Worm (Caenorhabditis elegans) whole organism, mixed stage, embryonic: ENCODE data around the gene set-3.
A peak's percentile ranks its signal among the peaks of the same experiment; 100 is the strongest.

ENCODE experiments used
- M03D4.4 ChIP-seq: sonication (generic microtip); optimal IDR thresholded peaks from 2 replicates; lab custom pipeline; 2017; ENCODE audit warnings: mild to moderate bottlenecking, missing genetic modification characterization, missing compliant biosample characterization
- bed-3 ChIP-seq: fragments of 200-800 bp; sonication (Bioruptor generic); optimal IDR thresholded peaks from 3 replicates; lab custom pipeline; 2018; ENCODE audit warnings: mild to moderate bottlenecking, missing genetic modification characterization, moderate library complexity, missing compliant biosample characterization
- blmp-1 ChIP-seq: fragments of 150-350 bp; optimal IDR thresholded peaks from 2 replicates; lab custom pipeline; 2014; ENCODE audit warnings: missing biosample characterization, missing genetic modification characterization
- ceh-39 ChIP-seq: fragments of 150-350 bp; optimal IDR thresholded peaks from 2 replicates; lab custom pipeline; 2014; ENCODE audit warnings: missing biosample characterization, missing genetic modification characterization
- ceh-43 ChIP-seq: fragments of 200-800 bp; sonication (Bioruptor generic); optimal IDR thresholded peaks from 2 replicates; lab custom pipeline; 2018; ENCODE audit warnings: mild to moderate bottlenecking, missing genetic modification characterization, moderate library complexity, missing compliant biosample characterization
- cnd-1 ChIP-seq: fragments of 200-800 bp; sonication (Bioruptor generic); optimal IDR thresholded peaks from 2 replicates; lab custom pipeline; 2018; ENCODE audit warnings: mild to moderate bottlenecking, missing genetic modification characterization, missing compliant biosample characterization
- drap-1 ChIP-seq: fragments of 200-800 bp; sonication (Bioruptor generic); optimal IDR thresholded peaks from 3 replicates; lab custom pipeline; 2018; ENCODE audit warnings: mild to moderate bottlenecking, missing genetic modification characterization, missing compliant biosample characterization
- elt-3 ChIP-seq: fragments of 150-350 bp; optimal IDR thresholded peaks from 2 replicates; lab custom pipeline; 2014; ENCODE audit warnings: missing biosample characterization, missing genetic modification characterization
- flh-1 ChIP-seq: fragments of 200-800 bp; sonication (Bioruptor generic); optimal IDR thresholded peaks from 2 replicates; lab custom pipeline; 2018; ENCODE audit warnings: mild to moderate bottlenecking, missing genetic modification characterization, moderate library complexity, missing compliant biosample characterization
- ham-2 ChIP-seq: fragments of 200-800 bp; sonication (Bioruptor generic); optimal IDR thresholded peaks from 2 replicates; lab custom pipeline; 2018; ENCODE audit warnings: mild to moderate bottlenecking, missing genetic modification characterization, missing compliant biosample characterization
- hlh-1 ChIP-seq: fragments of 150-350 bp; optimal IDR thresholded peaks from 2 replicates; lab custom pipeline; 2014; ENCODE audit warnings: missing biosample characterization, missing genetic modification reagents, missing genetic modification characterization
- lin-32 ChIP-seq: fragments of 200-800 bp; sonication (Bioruptor generic); optimal IDR thresholded peaks from 2 replicates; lab custom pipeline; 2018; ENCODE audit warnings: mild to moderate bottlenecking, missing genetic modification characterization, missing compliant biosample characterization
- lsy-2 ChIP-seq: fragments of 150-350 bp; optimal IDR thresholded peaks from 2 replicates; lab custom pipeline; 2014; ENCODE audit warnings: missing biosample characterization, missing genetic modification characterization
- mab-5 ChIP-seq: fragments of 150-350 bp; optimal IDR thresholded peaks from 2 replicates; lab custom pipeline; 2014; ENCODE audit warnings: missing biosample characterization, missing genetic modification characterization
- mep-1 ChIP-seq: fragments of 150-350 bp; optimal IDR thresholded peaks from 2 replicates; lab custom pipeline; 2017; ENCODE audit warnings: missing biosample characterization, missing genetic modification reagents, missing genetic modification characterization, inconsistent platforms
- mls-2 ChIP-seq: sonication (generic microtip); optimal IDR thresholded peaks from 2 replicates; lab custom pipeline; 2016; ENCODE audit warnings: mild to moderate bottlenecking, missing genetic modification characterization, moderate library complexity, missing compliant biosample characterization
- nhr-12 ChIP-seq: fragments of 150-350 bp; optimal IDR thresholded peaks from 2 replicates; lab custom pipeline; 2014; ENCODE audit warnings: missing biosample characterization, missing genetic modification characterization
- nhr-2 ChIP-seq: fragments of 150-350 bp; optimal IDR thresholded peaks from 2 replicates; lab custom pipeline; 2014; ENCODE audit warnings: missing biosample characterization, missing genetic modification characterization
- nhr-28 ChIP-seq: fragments of 150-350 bp; optimal IDR thresholded peaks from 2 replicates; lab custom pipeline; 2014; ENCODE audit warnings: missing biosample characterization, missing genetic modification characterization
- nhr-76 ChIP-seq: sonication (generic microtip); optimal IDR thresholded peaks from 2 replicates; lab custom pipeline; 2017; ENCODE audit warnings: missing biosample characterization, missing genetic modification characterization
- pha-4 ChIP-seq: fragments of 150-350 bp; optimal IDR thresholded peaks from 2 replicates; lab custom pipeline; 2018; ENCODE audit warnings: missing biosample characterization, missing genetic modification reagents, missing genetic modification characterization
- snpc-4 ChIP-seq: fragments of 150-350 bp; optimal IDR thresholded peaks from 2 replicates; lab custom pipeline; 2014; ENCODE audit warnings: missing biosample characterization, missing genetic modification characterization
- tbx-8 ChIP-seq: fragments of 200-800 bp; sonication (Bioruptor generic); optimal IDR thresholded peaks from 2 replicates; lab custom pipeline; 2018; ENCODE audit warnings: mild to moderate bottlenecking, missing genetic modification characterization, moderate library complexity, missing compliant biosample characterization
- unc-120 ChIP-seq: sonication (generic microtip); optimal IDR thresholded peaks from 2 replicates; lab custom pipeline; 2017; ENCODE audit warnings: missing genetic modification characterization, missing compliant biosample characterization; ENCODE audit not compliant: poor library complexity, severe bottlenecking
- unc-39 ChIP-seq: fragments of 150-350 bp; optimal IDR thresholded peaks from 2 replicates; lab custom pipeline; 2014; ENCODE audit warnings: missing biosample characterization, missing genetic modification characterization
- unc-62 ChIP-seq: fragments of 150-350 bp; optimal IDR thresholded peaks from 2 replicates; lab custom pipeline; 2014; ENCODE audit warnings: missing biosample characterization, missing genetic modification reagents, missing genetic modification characterization
- ztf-11 ChIP-seq: fragments of 150-350 bp; optimal IDR thresholded peaks from 2 replicates; lab custom pipeline; 2014; ENCODE audit warnings: missing biosample characterization, missing genetic modification characterization

The set-3 gene

ce11 chrIII:9694474-9694873 lies at the start of gene set-3:
Gene set-3 (minus strand): TSS chrIII:9694574.
- TF ChIP-seq unc-120 (no peak), unc-39 (tag; lab: Kevin White, UChicago) (no peak), ceh-39 (tag; lab: Kevin White, UChicago) (no peak), nhr-2 (tag; lab: Kevin White, UChicago) (no peak), blmp-1 (tag; lab: Kevin White, UChicago) (no peak), M03D4.4 (tag; lab: Kevin White, UChicago) (no peak), elt-3 (no peak)

- TF ChIP-seq lin-32 (no peak), drap-1 (no peak)
- TF ChIP-seq, all 35 proteins: peak for 0
Measured at ce11 chrIII:9743239-9743638, 48.9 kb upstream of the set-3 start, which contains the start of gene T05G5.1. Gene T05G5.1 (minus strand): TSS chrIII:9743339.

ce11 chrIII:9741985-9742384 lies 47.6 kb upstream of the set-3 start:
- peak; percentile 69 for TF ChIP-seq unc-62 (GFP tag; lab: Kevin White, UChicago)
- no peak for TF ChIP-seq snpc-4
- TF ChIP-seq unc-120: peak; percentile 27
- TF ChIP-seq flh-1: no peak
- peak; percentile 95 for TF ChIP-seq hlh-1 (tag; lab: Kevin White, UChicago)

ce11 chrIII:9740663-9741062 lies 46.3 kb upstream of the set-3 start:
- peak; percentile 41 for TF ChIP-seq lsy-2
- TF ChIP-seq unc-120: no peak
- TF ChIP-seq, all 35 proteins: peak for 1

ce11 chrIII:9738954-9739353 lies 44.6 kb upstream of the set-3 start, which contains the start of gene hlh-4:
Gene hlh-4 (minus strand): TSS chrIII:9739054.
- no peak for TF ChIP-seq pha-4
- no peak for TF ChIP-seq M03D4.4 (tag; lab: Kevin White, UChicago)
- no peak for TF ChIP-seq mep-1 (tag; lab: Kevin White, UChicago)
- TF ChIP-seq ceh-43 (GFP tag; lab: Kevin White, UChicago): no peak
- TF ChIP-seq mls-2 (tag; lab: Kevin White, UChicago): no peak
- no peak for TF ChIP-seq nhr-76
- no peak for TF ChIP-seq blmp-1 (tag; lab: Kevin White, UChicago)
- TF ChIP-seq ztf-11: no peak

- TF ChIP-seq bed-3 (GFP tag; lab: Kevin White, UChicago): no peak
- no peak for TF ChIP-seq ceh-43 (GFP tag; lab: Kevin White, UChicago)
- TF ChIP-seq M03D4.4 (tag; lab: Kevin White, UChicago): no peak
- no peak for TF ChIP-seq nhr-28 (tag; lab: Kevin White, UChicago)
- TF ChIP-seq tbx-8 (GFP tag; lab: Kevin White, UChicago): no peak
- TF ChIP-seq nhr-76: no peak
- TF ChIP-seq ztf-11: no peak
- no peak for TF ChIP-seq cnd-1 (tag; lab: Kevin White, UChicago)
- no peak for TF ChIP-seq mab-5
- TF ChIP-seq mls-2 (tag; lab: Kevin White, UChicago): no peak
- TF ChIP-seq ham-2: no peak
- TF ChIP-seq unc-62 (GFP tag; lab: Kevin White, UChicago): no peak
- no peak for TF ChIP-seq nhr-12 (tag; lab: Kevin White, UChicago)
Measured at ce11 chrIII:9735857-9736256, 41.5 kb upstream of the set-3 start, which contains the start of gene dao-6. Gene dao-6 (minus strand): TSS chrIII:9736201.

ce11 chrIII:9734030-9734429 lies 39.7 kb upstream of the set-3 start:
- TF ChIP-seq nhr-12 (tag; lab: Kevin White, UChicago) (no peak), unc-62 (GFP tag; lab: Kevin White, UChicago) (peak; percentile 15)
- TF ChIP-seq, all 35 proteins: peak for 1

ce11 chrIII:9733333-9733732 lies 39.0 kb upstream of the set-3 start:
- no peak for TF ChIP-seq blmp-1 (tag; lab: Kevin White, UChicago)
